Worm (Caenorhabditis elegans): ENCODE results near the gene F20G2.1.

ce11 chrV:13775529-13775928, 22.1 kb upstream of the F20G2.1 start, which contains the start of gene F53C11.1:
- TF ChIP-seq ceh-24 (tag; optimal IDR thresholded peaks at IDR 0.05), result no peak
- TF ChIP-seq C38D4.7 (GFP tag; optimal IDR thresholded peaks at IDR 0.05), result no peak
- no peak for TF ChIP-seq unc-42 (tag; optimal IDR thresholded peaks at IDR 0.05)
- TF ChIP-seq pha-4 (tag; optimal IDR thresholded peaks at IDR 0.05), result no peak
- TF ChIP-seq fkh-10 (GFP tag; optimal IDR thresholded peaks at IDR 0.05), result no peak
- no peak for TF ChIP-seq nhr-11 (tag; optimal IDR thresholded peaks at IDR 0.05)
- TF ChIP-seq T23F11.4 (GFP tag; optimal IDR thresholded peaks at IDR 0.05), result no peak
- no peak for TF ChIP-seq lin-11 (tag; optimal IDR thresholded peaks at IDR 0.05)
- no peak for TF ChIP-seq fkh-6 (tag; optimal IDR thresholded peaks at IDR 0.05)
- no peak for TF ChIP-seq dmd-4 (tag; optimal IDR thresholded peaks at IDR 0.05; ENCODE audit: borderline replicate concordance)
- TF ChIP-seq K02D7.2 (tag; optimal IDR thresholded peaks at IDR 0.05), result no peak
- no peak for TF ChIP-seq sox-4 (tag; optimal IDR thresholded peaks at IDR 0.05)
